Worm (Caenorhabditis elegans) whole organism, young adult: ENCODE data around the gene fbxa-95.

Source experiments
- egl-44 ChIP-seq: fragments of 200-800 bp; sonication (Bioruptor generic); IDR thresholded peaks from 2 replicates; pipeline ENCODE4 v1.3.6; 2022; ENCODE audit warnings: missing genetic modification reagents, missing genetic modification characterization, missing compliant biosample characterization
- nhr-179 ChIP-seq: sonication (generic microtip); optimal IDR thresholded peaks from 2 replicates; lab custom pipeline; 2016; ENCODE audit warnings: mild to moderate bottlenecking, missing genetic modification characterization, missing compliant biosample characterization
- rcor-1 ChIP-seq: fragments of 200-800 bp; sonication (Bioruptor generic); IDR thresholded peaks from 2 replicates; pipeline ENCODE4 v1.3.6; 2022; ENCODE audit warnings: missing genetic modification reagents, missing genetic modification characterization, missing compliant biosample characterization
- snpc-4 ChIP-seq, 5 experiments: fragments of 150-350 bp in 1 of 5; sonication (generic microtip) in 4 of 5; optimal IDR thresholded peaks; 2 replicates each; lab custom pipeline; 2014 to 2018; ENCODE audit warnings: missing genetic modification characterization in 5 of 5, missing biosample characterization in 3 of 5, antibody characterized with exemption in 2 of 5, mild to moderate bottlenecking in 2 of 5, missing compliant biosample characterization in 2 of 5, missing genotype in 2 of 5, moderate library complexity in 2 of 5, missing genetic modification reagents in 1 of 5

ce11 chrV:15578386-15578785 is 7.1 kb downstream of the fbxa-95 start, which contains the start of gene F28F8.9:
- TF ChIP-seq rcor-1, result no peak
- no peak for TF ChIP-seq nhr-179
- no peak for TF ChIP-seq egl-44 (GFP tag; lab: Robert Waterston, UW)
- TF ChIP-seq snpc-4 (GFP tag; optimal IDR thresholded peaks at IDR 0.05; lab: Kevin White, UChicago), result no peak
- TF ChIP-seq snpc-4 (tag; optimal IDR thresholded peaks at IDR 0.05; lab: Kevin White, UChicago), result no peak
